Worm (Caenorhabditis elegans) whole organism, L2 larva: Measurements from ENCODE around the gene Y68A4A.10.

Source experiments
- ama-1 ChIP-seq: fragments of 150-350 bp; optimal IDR thresholded peaks from 2 replicates; lab custom pipeline; 2018; ENCODE audit warnings: inconsistent platforms
- egl-27 ChIP-seq: sonication (generic microtip); optimal IDR thresholded peaks from 3 replicates; lab custom pipeline; 2017; ENCODE audit warnings: missing biosample characterization, missing genetic modification reagents, missing genetic modification characterization
- gmeb-1 ChIP-seq: fragments of 150-350 bp; optimal IDR thresholded peaks from 2 replicates; lab custom pipeline; 2014; ENCODE audit warnings: missing biosample characterization, missing genetic modification characterization
- lin-39 ChIP-seq: fragments of 150-350 bp; optimal IDR thresholded peaks from 2 replicates; lab custom pipeline; 2014; ENCODE audit warnings: missing biosample characterization, missing genetic modification reagents, missing genetic modification characterization
- mdl-1 ChIP-seq, 2 experiments: fragments of 150-350 bp in 1 of 2; sonication (generic microtip) in 1 of 2; optimal IDR thresholded peaks; 2 replicates each; lab custom pipeline; 2017; ENCODE audit warnings: missing biosample characterization in 2 of 2, missing genetic modification characterization in 2 of 2
- snpc-4 ChIP-seq: fragments of 150-350 bp; optimal IDR thresholded peaks from 2 replicates; lab custom pipeline; 2014; ENCODE audit warnings: missing biosample characterization, missing genetic modification characterization

ce11 chrV:17240579-17241277, 38.8 kb downstream of the Y68A4A.10 start:
- no peak for TF ChIP-seq ama-1 (lab: Kevin White, UChicago)
- TF ChIP-seq lin-39 (tag; lab: Kevin White, UChicago), result no peak
- no peak for TF ChIP-seq egl-27 (tag; lab: Kevin White, UChicago)
- TF ChIP-seq mdl-1 (tag; optimal IDR thresholded peaks at IDR 0.05; lab: Kevin White, UChicago), result no peak
- TF ChIP-seq snpc-4 (tag; lab: Kevin White, UChicago), result no peak
- no peak for TF ChIP-seq gmeb-1 (tag; lab: Kevin White, UChicago)
